Worm (Caenorhabditis elegans) whole organism, L4 larva: ENCODE measurements around the gene lec-12.
"Not testable (repeated sequence)": the region's sequence is repeated elsewhere in the genome, so short reads cannot be mapped to it uniquely, and the experiment has no call there.

Source experiments
- D1046.2 ChIP-seq: fragments of 200-800 bp; sonication (Bioruptor generic); IDR thresholded peaks from 2 replicates; pipeline ENCODE4 v1.3.6; 2022; ENCODE audit warnings: missing genetic modification characterization, missing compliant biosample characterization
- F26F4.8 ChIP-seq: fragments of 200-800 bp; sonication (Bioruptor generic); conservative IDR thresholded peaks from 2 replicates; pipeline ENCODE4 v1.3.6; 2022; ENCODE audit warnings: missing genetic modification characterization, missing compliant biosample characterization
- F44E2.7 ChIP-seq: fragments of 200-800 bp; sonication (Bioruptor generic); IDR thresholded peaks from 2 replicates; pipeline ENCODE4 v2.1.2; 2022; ENCODE audit warnings: missing genetic modification characterization, missing compliant biosample characterization
- Y48G9A.11 ChIP-seq: fragments of 200-800 bp; sonication (Bioruptor generic); IDR thresholded peaks from 2 replicates; pipeline ENCODE4 v1.3.6; 2022; ENCODE audit warnings: missing genetic modification reagents, missing genetic modification characterization, missing compliant biosample characterization
- aha-1 ChIP-seq: fragments of 150-350 bp; peaks from one replicate; lab custom pipeline; 2014; ENCODE audit warnings: missing biosample characterization, missing genetic modification characterization
- ama-1 ChIP-seq: fragments of 150-350 bp; optimal IDR thresholded peaks from 2 replicates; lab custom pipeline; 2014; ENCODE audit warnings: inconsistent platforms, mixed read lengths
- arid-1 ChIP-seq: fragments of 200-800 bp; sonication (Bioruptor generic); conservative IDR thresholded peaks from 2 replicates; pipeline ENCODE4 v1.3.6; 2022; ENCODE audit warnings: missing genetic modification reagents, missing genetic modification characterization, missing compliant biosample characterization
- daf-12 ChIP-seq: fragments of 150-350 bp; optimal IDR thresholded peaks from 2 replicates; lab custom pipeline; 2014; ENCODE audit warnings: missing biosample characterization, missing genetic modification reagents, missing genetic modification characterization
- daf-16 ChIP-seq, 3 experiments: sonication (generic microtip); optimal IDR thresholded peaks; 2 replicates each; lab custom pipeline; 2016 to 2017; ENCODE audit warnings: missing genetic modification characterization in 3 of 3, missing genetic modification reagents in 3 of 3, mild to moderate bottlenecking in 2 of 3, missing compliant biosample characterization in 2 of 3, missing biosample characterization in 1 of 3, moderate library complexity in 1 of 3
- dmd-6 ChIP-seq: fragments of 200-800 bp; sonication (Bioruptor generic); IDR thresholded peaks from 2 replicates; pipeline ENCODE4 v1.3.6; 2022; ENCODE audit warnings: missing genetic modification reagents, missing genetic modification characterization, missing compliant biosample characterization
- dmd-8 ChIP-seq: fragments of 200-800 bp; sonication (Bioruptor generic); IDR thresholded peaks from 2 replicates; pipeline ENCODE4 v1.3.6; 2022; ENCODE audit warnings: missing genetic modification characterization, missing compliant biosample characterization
- dve-1 ChIP-seq: sonication (generic microtip); optimal IDR thresholded peaks from 2 replicates; lab custom pipeline; 2017; ENCODE audit warnings: antibody characterized with exemption, mild to moderate bottlenecking, missing genetic modification characterization, missing compliant biosample characterization; ENCODE audit not compliant: insufficient read depth
- fkh-10 ChIP-seq: fragments of 150-350 bp; optimal IDR thresholded peaks from 2 replicates; lab custom pipeline; 2014; ENCODE audit warnings: missing biosample characterization, missing genetic modification reagents, missing genetic modification characterization
- lin-29 ChIP-seq: fragments of 200-800 bp; sonication (Bioruptor generic); IDR thresholded peaks from 2 replicates; pipeline ENCODE4 v1.3.6; 2022; ENCODE audit warnings: missing genetic modification reagents, missing genetic modification characterization, missing compliant biosample characterization
- lsy-2 ChIP-seq, 2 experiments: fragments of 150-350 bp in 1 of 2; sonication (generic microtip) in 1 of 2; optimal IDR thresholded peaks; 2 replicates each; lab custom pipeline; 2014 to 2017; ENCODE audit warnings: missing biosample characterization in 2 of 2, missing genetic modification characterization in 2 of 2
- mdt-29 ChIP-seq: fragments of 200-800 bp; sonication (Bioruptor generic); IDR thresholded peaks from 2 replicates; pipeline ENCODE4 v1.3.6; 2022; ENCODE audit warnings: missing genetic modification reagents, missing genetic modification characterization, missing compliant biosample characterization
- mep-1 ChIP-seq: fragments of 150-350 bp; sonication (generic microtip); optimal IDR thresholded peaks from 3 replicates; lab custom pipeline; 2014; ENCODE audit warnings: missing biosample characterization, missing genetic modification characterization
- mxl-2 ChIP-seq: fragments of 200-800 bp; sonication (Bioruptor generic); conservative IDR thresholded peaks from 2 replicates; pipeline ENCODE4 v1.3.6; 2022; ENCODE audit warnings: missing genetic modification reagents, missing genetic modification characterization, missing compliant biosample characterization
- nhr-10 ChIP-seq: fragments of 150-350 bp; optimal IDR thresholded peaks from 2 replicates; lab custom pipeline; 2014; ENCODE audit warnings: missing biosample characterization, missing genetic modification characterization
- nhr-102 ChIP-seq: sonication (generic microtip); optimal IDR thresholded peaks from 2 replicates; lab custom pipeline; 2016; ENCODE audit warnings: mild to moderate bottlenecking, missing genetic modification characterization, moderate library complexity, missing compliant biosample characterization
- nhr-41 ChIP-seq: fragments of 200-800 bp; sonication (Bioruptor generic); IDR thresholded peaks from 2 replicates; pipeline ENCODE4 v1.3.6; 2022; ENCODE audit warnings: missing genetic modification reagents, missing genetic modification characterization, missing compliant biosample characterization
- nhr-48 ChIP-seq: sonication (generic microtip); optimal IDR thresholded peaks from 2 replicates; lab custom pipeline; 2016; ENCODE audit warnings: mild to moderate bottlenecking, missing genetic modification characterization, missing compliant biosample characterization
- saeg-2 ChIP-seq: fragments of 200-800 bp; sonication (Bioruptor generic); IDR thresholded peaks from 2 replicates; pipeline ENCODE4 v1.3.6; 2022; ENCODE audit warnings: missing genetic modification reagents, missing genetic modification characterization, missing compliant biosample characterization
- sdz-12 ChIP-seq: fragments of 200-800 bp; sonication (Bioruptor generic); optimal IDR thresholded peaks from 2 replicates; lab custom pipeline; 2018; ENCODE audit warnings: mild to moderate bottlenecking, missing genetic modification characterization, missing compliant biosample characterization
- set-16 ChIP-seq: fragments of 200-800 bp; sonication (Bioruptor generic); IDR thresholded peaks from 2 replicates; pipeline ENCODE4 v1.3.6; 2022; ENCODE audit warnings: missing genetic modification reagents, missing genetic modification characterization, missing compliant biosample characterization
- tra-1 ChIP-seq: fragments of 200-800 bp; sonication (Bioruptor generic); IDR thresholded peaks from 2 replicates; pipeline ENCODE4 v1.3.6; 2022; ENCODE audit warnings: missing genetic modification reagents, missing genetic modification characterization, missing compliant biosample characterization
- unc-130 ChIP-seq: sonication (generic microtip); optimal IDR thresholded peaks from 2 replicates; lab custom pipeline; 2016; ENCODE audit warnings: missing genetic modification reagents, missing genetic modification characterization, missing compliant biosample characterization
- unc-62 ChIP-seq, 3 experiments: fragments of 150-350 bp in 1 of 3; sonication (generic microtip); optimal IDR thresholded peaks in 2 of 3; peaks in 1 of 3; 1 replicate in 1 of 3; 2 replicates in 2 of 3; lab custom pipeline; 2014 to 2017; ENCODE audit warnings: missing biosample characterization in 3 of 3, missing genetic modification characterization in 3 of 3, missing genetic modification reagents in 3 of 3, missing genotype in 1 of 3
- vab-7 ChIP-seq: fragments of 200-800 bp; sonication (Bioruptor generic); IDR thresholded peaks from 2 replicates; pipeline ENCODE4 v1.3.6; 2022; ENCODE audit warnings: missing genetic modification reagents, missing genetic modification characterization, missing compliant biosample characterization
- zag-1 ChIP-seq: fragments of 150-350 bp; optimal IDR thresholded peaks from 2 replicates; lab custom pipeline; 2014; ENCODE audit warnings: missing biosample characterization, missing genetic modification characterization
- zfp-3 ChIP-seq: fragments of 200-800 bp; sonication (Bioruptor generic); conservative IDR thresholded peaks from 2 replicates; pipeline ENCODE4 v1.3.6; 2022; ENCODE audit warnings: missing genetic modification reagents, missing genetic modification characterization, missing compliant biosample characterization
- ztf-7 ChIP-seq: fragments of 150-350 bp; optimal IDR thresholded peaks from 2 replicates; lab custom pipeline; 2014; ENCODE audit warnings: missing biosample characterization, missing genetic modification characterization

lec-12 gene

ce11 chrV:189436-189835, 14.7 kb upstream of the lec-12 start:
- TF ChIP-seq set-16 (GFP tag; lab: Robert Waterston, UW) (peak; percentile 19; the same call in 1 of the 2 replicates), nhr-41 (no peak)

- TF ChIP-seq fkh-10 (GFP tag; lab: Kevin White, UChicago) (no peak), set-16 (GFP tag; lab: Robert Waterston, UW) (peak; percentile 75)
- TF ChIP-seq, all 104 proteins: peak for 1
These were observed 9.4 kb upstream of the lec-12 start for ce11 chrV:194760-195159.

ce11 chrV:201300-201699, 2.9 kb upstream of the lec-12 start, which contains the start of gene trpp-1:
trpp-1 (plus strand) TSS chrV:201600.
- TF ChIP-seq mdt-29 (GFP tag; lab: Robert Waterston, UW) (no peak), dmd-8 (GFP tag; lab: Robert Waterston, UW) (no peak), aha-1 (tag; lab: Kevin White, UChicago) (peak; percentile 15)

ce11 chrV:206814-207213, 2.6 kb downstream of the lec-12 start:
- TF ChIP-seq zag-1 (tag; lab: Kevin White, UChicago) = no peak
- TF ChIP-seq, all 104 proteins: peak for 0

ce11 chrV:211388-212168, 7.4 kb downstream of the lec-12 start:
- TF ChIP-seq dve-1 (tag; lab: Kevin White, UChicago) = peak; percentile 73
- no peak for TF ChIP-seq daf-16 (GFP tag; optimal IDR thresholded peaks at IDR 0.05; lab: Kevin White, UChicago)
- TF ChIP-seq daf-16 (tag; optimal IDR thresholded peaks at IDR 0.05; lab: Kevin White, UChicago) = peak; percentile 70
- no peak for TF ChIP-seq mxl-2 (GFP tag; lab: Robert Waterston, UW)
- no peak for TF ChIP-seq nhr-48 (tag; lab: Kevin White, UChicago)
- peak in 1 of 2 experiments; percentile 37 for TF ChIP-seq unc-62 (GFP tag; optimal IDR thresholded peaks at IDR 0.05 in 1 of 2; lab: Kevin White, UChicago)
- no peak for TF ChIP-seq unc-62 (tag; optimal IDR thresholded peaks at IDR 0.05; lab: Kevin White, UChicago)
- peak; percentile 50 for TF ChIP-seq ztf-7
- peak in 1 of 2 experiments; percentile 46 for TF ChIP-seq lsy-2 (tag; optimal IDR thresholded peaks at IDR 0.05; lab: Kevin White, UChicago)
- peak; percentile 60 for TF ChIP-seq mep-1 (tag; lab: Kevin White, UChicago)
- TF ChIP-seq, all 104 proteins: peak for 6

- not testable (repeated sequence) for TF ChIP-seq arid-1 (GFP tag; lab: Robert Waterston, UW); F26F4.8; F44E2.7 (GFP tag; lab: Robert Waterston, UW)
These were observed 8.5 kb downstream of the lec-12 start, which contains the start of gene DC2.5 for ce11 chrV:212687-213086. DC2.5 (minus strand) TSS chrV:212787.

- no peak for TF ChIP-seq daf-12
- no peak for TF ChIP-seq dmd-6 (GFP tag; lab: Robert Waterston, UW)
- TF ChIP-seq zfp-3 = no peak
- TF ChIP-seq vab-7 (GFP tag; lab: Robert Waterston, UW) = no peak
- no peak for TF ChIP-seq tra-1 (GFP tag; lab: Robert Waterston, UW)
- no peak for TF ChIP-seq lin-29 (GFP tag; lab: Robert Waterston, UW)
- TF ChIP-seq nhr-10 (tag; lab: Kevin White, UChicago) = no peak
- TF ChIP-seq Y48G9A.11 (GFP tag; lab: Robert Waterston, UW) = no peak
- no peak for TF ChIP-seq D1046.2
- no peak for TF ChIP-seq nhr-41
- TF ChIP-seq nhr-102 (tag; lab: Kevin White, UChicago) = no peak
- no peak for TF ChIP-seq sdz-12 (GFP tag; lab: Kevin White, UChicago)
- TF ChIP-seq saeg-2 (GFP tag; lab: Robert Waterston, UW) = no peak
- TF ChIP-seq unc-130 (GFP tag; lab: Kevin White, UChicago) = no peak
- no peak for TF ChIP-seq ama-1 (lab: Kevin White, UChicago)
These were observed 11.5 kb downstream of the lec-12 start for ce11 chrV:215697-216096.
